Fruit fly (Drosophila melanogaster): ENCODE data around the gene CG12608.
A peak's percentile ranks its signal among the peaks of the same experiment; 100 is the strongest.

Gene CG12608

DNA sequence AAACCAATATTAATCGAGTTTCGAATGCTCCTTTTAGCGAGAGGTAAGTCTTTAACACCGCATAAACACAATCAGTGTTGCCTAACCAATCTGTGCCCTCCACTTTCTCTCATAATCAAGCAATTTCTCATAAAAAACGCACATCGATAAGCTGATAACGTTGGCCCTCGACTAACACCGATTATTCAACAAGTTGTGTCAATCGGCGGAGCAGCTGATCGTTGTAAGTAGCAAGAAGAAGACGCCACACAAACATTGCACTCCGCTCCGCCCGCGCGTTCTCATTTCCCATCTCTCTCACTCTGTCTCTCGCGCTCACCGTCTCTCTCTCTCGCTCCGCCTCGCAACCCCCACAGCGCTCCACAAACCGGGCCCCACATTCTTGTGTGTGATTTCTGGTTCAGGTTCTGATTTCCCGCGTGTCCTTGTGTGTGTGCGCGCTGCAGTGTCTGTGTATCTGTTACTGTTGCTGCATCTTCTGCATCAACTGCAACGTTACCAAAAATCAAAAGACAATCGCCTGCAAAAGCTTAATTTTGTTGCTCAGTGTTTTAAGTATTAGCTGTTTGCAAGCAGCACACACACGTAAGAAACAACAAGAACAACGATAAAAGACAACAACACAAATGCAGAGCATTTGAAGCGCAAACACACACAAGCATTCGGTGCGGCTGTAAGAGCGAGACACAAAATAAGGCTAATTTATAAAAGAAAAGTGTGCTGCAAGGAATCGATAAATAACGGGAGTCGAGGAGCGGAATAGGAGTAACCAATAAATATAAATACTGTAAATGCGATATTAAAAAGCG, 11.2 kb downstream of the CG12608 start, which contains the start of the genes CG9114 and HDAC6 (continued):
- no peak for TF ChIP-seq Ets96B (tag; optimal IDR thresholded peaks at IDR 0.05)
- peak; percentile 38; the same call in 1 of the 3 replicates for TF ChIP-seq eg (GFP tag; IDR thresholded peaks at IDR 0.05)
- TF ChIP-seq Hr38 (GFP tag; optimal IDR thresholded peaks at IDR 0.05): no peak
- TF ChIP-seq Sox14 (GFP tag; optimal IDR thresholded peaks at IDR 0.05): peak; percentile 35
- TF ChIP-seq CG32006 (GFP tag; optimal IDR thresholded peaks at IDR 0.05): no peak
- TF ChIP-seq CG8319 (GFP tag; optimal IDR thresholded peaks at IDR 0.05): no peak
- TF ChIP-seq CG3032 (tag; optimal IDR thresholded peaks at IDR 0.05): no peak
- 0 out of 2 replicates have a peak, but pooled peaks have one; percentile 13 for TF ChIP-seq Gug (GFP tag; IDR thresholded peaks at IDR 0.05)
- TF ChIP-seq CG3919 (GFP tag; optimal IDR thresholded peaks at IDR 0.05): peak; percentile 27
- no peak for TF ChIP-seq CG1621 (tag; optimal IDR thresholded peaks at IDR 0.05)
- no peak for TF ChIP-seq CG16779 (tag; optimal IDR thresholded peaks at IDR 0.05)
- no peak for TF ChIP-seq acj6 (GFP tag; optimal IDR thresholded peaks at IDR 0.05)
- no peak for TF ChIP-seq spab (GFP tag; optimal IDR thresholded peaks at IDR 0.05)
- TF ChIP-seq CG8632 (GFP tag; optimal IDR thresholded peaks at IDR 0.05): no peak
- no peak for TF ChIP-seq Hr4 (GFP tag; optimal IDR thresholded peaks at IDR 0.05)
- TF ChIP-seq salr (GFP tag; optimal IDR thresholded peaks at IDR 0.05): no peak
- TF ChIP-seq Blimp-1 (GFP tag; optimal IDR thresholded peaks at IDR 0.05): no peak
- no peak for TF ChIP-seq CG6276 (GFP tag; optimal IDR thresholded peaks at IDR 0.05)
- no peak for TF ChIP-seq vri (GFP tag; optimal IDR thresholded peaks at IDR 0.05)

DNA sequence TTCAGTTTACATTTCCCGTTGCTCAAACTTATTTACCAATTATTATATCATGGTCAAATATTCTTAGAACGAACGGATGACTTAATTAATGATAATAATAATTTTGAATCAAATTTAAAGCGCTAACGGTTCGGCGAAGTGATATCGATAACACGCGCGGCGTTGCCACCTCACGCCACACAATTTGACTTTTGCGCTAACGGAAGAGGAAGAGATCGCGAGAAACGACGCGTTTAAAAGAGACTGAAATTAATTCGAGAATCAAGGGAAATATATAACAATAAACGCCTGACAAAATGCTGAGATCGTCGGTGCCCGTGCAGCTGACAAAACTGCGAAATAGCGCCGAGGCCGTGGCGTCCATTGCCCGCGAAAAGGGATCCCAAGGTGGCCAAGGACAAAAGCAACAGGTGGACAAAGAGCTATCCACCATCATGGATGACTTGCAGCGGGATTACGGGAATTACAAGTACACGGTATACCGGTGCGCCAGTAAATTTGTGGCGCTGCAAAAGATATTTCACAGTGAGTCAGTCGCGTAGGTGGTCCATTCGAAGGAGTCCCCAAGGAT, 16.2 kb downstream of the CG12608 start, which contains the start of gene dah:
Gene dah (plus strand): TSS at position 195 of the 571 bp plus-strand sequence.
- TF ChIP-seq Sox102F (GFP tag; optimal IDR thresholded peaks at IDR 0.05) (no peak), Eip78C (GFP tag) (peak; percentile 29)

DNA sequence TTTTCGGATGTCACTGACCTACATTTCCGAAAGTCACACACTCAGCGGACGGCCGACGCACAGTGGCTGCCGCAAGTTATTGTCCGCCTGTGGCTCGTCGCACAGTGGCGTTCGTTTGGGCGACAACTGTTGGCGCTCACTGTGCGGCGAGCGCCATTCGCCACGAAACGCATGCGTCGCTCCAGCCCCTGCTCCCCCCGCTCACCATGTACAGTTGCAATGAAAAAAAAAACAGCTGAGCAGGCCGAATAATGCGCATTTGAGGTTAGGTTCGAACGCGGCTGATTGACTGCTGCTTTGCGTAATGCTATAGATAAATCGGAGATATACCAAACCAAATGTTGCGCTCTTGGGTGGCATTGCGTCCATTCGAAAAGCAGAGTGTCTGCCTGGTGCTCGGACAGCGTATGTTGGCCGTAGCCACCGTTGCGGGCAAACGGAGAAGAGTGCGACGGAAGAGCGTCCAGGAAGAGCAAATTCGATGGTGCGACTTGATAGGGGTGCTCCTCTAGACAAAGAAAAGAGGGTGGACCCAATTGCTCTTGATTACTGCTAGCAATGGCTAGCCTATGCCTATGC, 21.0 kb downstream of the CG12608 start:
- TF ChIP-seq CG11762 (GFP tag; optimal IDR thresholded peaks at IDR 0.05; ENCODE audit: insufficient read depth): peak; percentile 14
- peak; percentile 84 for TF ChIP-seq esn (GFP tag; optimal IDR thresholded peaks at IDR 0.05)
- peak; percentile 54 for TF ChIP-seq spab (GFP tag; optimal IDR thresholded peaks at IDR 0.05)
- peak; percentile 35 for TF ChIP-seq dsx (GFP tag; optimal IDR thresholded peaks at IDR 0.05; ENCODE audit: poor library complexity, severe bottlenecking)
- peak; percentile 53 for TF ChIP-seq Blimp-1 (GFP tag; optimal IDR thresholded peaks at IDR 0.05)
- peak; percentile 77 for TF ChIP-seq CG1621 (tag; optimal IDR thresholded peaks at IDR 0.05)
- TF ChIP-seq CG15336 (GFP tag; IDR thresholded peaks at IDR 0.05): peak; percentile 78
- peak; percentile 90 for TF ChIP-seq net (GFP tag; optimal IDR thresholded peaks at IDR 0.05)
- peak; percentile 85 for TF ChIP-seq pdm3 (GFP tag; optimal IDR thresholded peaks at IDR 0.05)
- peak; percentile 82 for TF ChIP-seq topi (GFP tag; optimal IDR thresholded peaks at IDR 0.05)
- peak; percentile 75 for TF ChIP-seq OdsH (GFP tag; optimal IDR thresholded peaks at IDR 0.05)
- TF ChIP-seq cyc (GFP tag; optimal IDR thresholded peaks at IDR 0.05): peak; percentile 87
- no peak for TF ChIP-seq acj6 (GFP tag; optimal IDR thresholded peaks at IDR 0.05)
- TF ChIP-seq CG11294 (GFP tag; IDR thresholded peaks at IDR 0.05): peak; percentile 68
- TF ChIP-seq Sox14 (GFP tag; optimal IDR thresholded peaks at IDR 0.05): peak; percentile 87
- TF ChIP-seq CG8319 (GFP tag; optimal IDR thresholded peaks at IDR 0.05): peak; percentile 65
- peak; percentile 96 for TF ChIP-seq svp (GFP tag)
- TF ChIP-seq CG3032 (tag; optimal IDR thresholded peaks at IDR 0.05): peak; percentile 61
- TF ChIP-seq Ets21C (GFP tag; optimal IDR thresholded peaks at IDR 0.05): peak; percentile 80
- peak; percentile 65 for TF ChIP-seq CG10669 (GFP tag; optimal IDR thresholded peaks at IDR 0.05)
- TF ChIP-seq fd59A (GFP tag; optimal IDR thresholded peaks at IDR 0.05): peak; percentile 38
- peak; percentile 69 for TF ChIP-seq Gug (GFP tag; IDR thresholded peaks at IDR 0.05)
- peak; percentile 77 for TF ChIP-seq dac (GFP tag; optimal IDR thresholded peaks at IDR 0.05)
- TF ChIP-seq CG6163 (GFP tag; IDR thresholded peaks at IDR 0.05): peak; percentile 92
- TF ChIP-seq Sox15 (GFP tag; optimal IDR thresholded peaks at IDR 0.05): peak; percentile 69
- peak; percentile 85 for TF ChIP-seq Hr39 (GFP tag; optimal IDR thresholded peaks at IDR 0.05)
- TF ChIP-seq CG11902 (GFP tag; optimal IDR thresholded peaks at IDR 0.05): peak; percentile 70
- peak; percentile 84 for TF ChIP-seq lz (GFP tag; optimal IDR thresholded peaks at IDR 0.05)
- TF ChIP-seq salr (GFP tag; optimal IDR thresholded peaks at IDR 0.05): peak; percentile 48 to 57
- TF ChIP-seq CG6854 (GFP tag; optimal IDR thresholded peaks at IDR 0.05): peak; percentile 86
- peak; percentile 92 for TF ChIP-seq vri (GFP tag; optimal IDR thresholded peaks at IDR 0.05)
- TF ChIP-seq CG4318 (GFP tag; optimal IDR thresholded peaks at IDR 0.05): no peak
- TF ChIP-seq Hr4 (GFP tag; optimal IDR thresholded peaks at IDR 0.05): peak; percentile 75
